Fruit fly (Drosophila melanogaster): ENCODE results near the gene CG42579.

DNA sequence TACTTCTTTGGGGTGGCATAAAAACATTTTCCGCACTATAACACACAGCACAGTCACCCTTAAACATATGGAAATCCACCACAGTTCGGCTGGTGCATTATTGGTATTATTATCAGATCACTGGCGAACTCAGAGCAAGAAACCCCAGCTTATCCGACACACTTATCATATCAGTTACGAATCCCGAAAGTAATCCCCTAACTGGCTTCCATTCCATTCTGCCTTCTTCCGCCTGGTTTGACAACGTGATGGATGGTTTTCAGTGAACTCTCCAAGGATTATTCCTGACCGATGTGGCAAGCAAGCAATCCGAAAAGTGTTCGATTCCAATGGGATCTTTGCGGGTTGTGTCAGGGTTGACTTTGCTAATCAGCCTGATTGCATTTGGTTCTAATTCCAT lies 28.4 kb upstream of the CG42579 start:
- TF ChIP-seq pad (GFP tag; optimal IDR thresholded peaks at IDR 0.05): no peak
- TF ChIP-seq kay (GFP tag; ENCODE audit: borderline replicate concordance): no peak
- TF ChIP-seq bab1 (GFP tag; optimal IDR thresholded peaks at IDR 0.05): no peak
- no peak for TF ChIP-seq CG11617 (GFP tag; optimal IDR thresholded peaks at IDR 0.05)
- TF ChIP-seq cic (GFP tag; optimal IDR thresholded peaks at IDR 0.05): no peak
- no peak for TF ChIP-seq CG14711 (tag; optimal IDR thresholded peaks at IDR 0.05)
- no peak for TF ChIP-seq CG7045 (GFP tag; optimal IDR thresholded peaks at IDR 0.05)
- TF ChIP-seq CG33017 (tag; optimal IDR thresholded peaks at IDR 0.05): no peak
- no peak for TF ChIP-seq CG12768 (GFP tag; optimal IDR thresholded peaks at IDR 0.05)
- TF ChIP-seq tj (GFP tag; optimal IDR thresholded peaks at IDR 0.05): no peak
- TF ChIP-seq Hr96 (GFP tag; optimal IDR thresholded peaks at IDR 0.05): no peak
- no peak for TF ChIP-seq cnc (optimal IDR thresholded peaks at IDR 0.05)
- no peak for TF ChIP-seq Crg-1 (GFP tag; optimal IDR thresholded peaks at IDR 0.05)
- TF ChIP-seq Clk (GFP tag; optimal IDR thresholded peaks at IDR 0.05): no peak

Measured in whole organism, adult.